Fruit fly (Drosophila melanogaster) whole organism, embryonic: Measurements from ENCODE around the gene Ssk.

Experiments
- CG12155 ChIP-seq: fragments of 200-800 bp; sonication (Bioruptor generic); optimal IDR thresholded peaks from 3 replicates; lab custom pipeline; 2016; ENCODE audit warnings: missing biosample characterization, missing genetic modification characterization
- CG12236 ChIP-seq: fragments of 200-800 bp; sonication (Bioruptor generic); optimal IDR thresholded peaks from 2 replicates; lab custom pipeline; 2016; ENCODE audit warnings: missing biosample characterization, missing genetic modification characterization
- CG1233 ChIP-seq: fragments of 200-800 bp; sonication (Bioruptor generic); optimal IDR thresholded peaks from 4 replicates; lab custom pipeline; 2018; ENCODE audit warnings: missing biosample characterization, mild to moderate bottlenecking, missing genetic modification characterization
- CG15269 ChIP-seq: fragments of 200-800 bp; sonication (Bioruptor generic); optimal IDR thresholded peaks from 2 replicates; lab custom pipeline; 2018; ENCODE audit warnings: missing biosample characterization, mild to moderate bottlenecking, missing genetic modification characterization, moderate library complexity
- CG1602 ChIP-seq: fragments of 200-800 bp; sonication (Bioruptor generic); optimal IDR thresholded peaks from 3 replicates; lab custom pipeline; 2016; ENCODE audit warnings: missing biosample characterization, missing genetic modification characterization
- CG1647 ChIP-seq: fragments of 200-800 bp; sonication (Bioruptor generic); optimal IDR thresholded peaks from 3 replicates; lab custom pipeline; 2016; ENCODE audit warnings: missing biosample characterization, missing genetic modification characterization
- CG17328 ChIP-seq: fragments of 200-800 bp; sonication (Bioruptor generic); IDR thresholded peaks from 2 replicates; pipeline ENCODE4 v1.3.6; 2022; ENCODE audit warnings: missing biosample characterization, missing genetic modification characterization
- CG17912 ChIP-seq: fragments of 200-800 bp; sonication (Bioruptor generic); optimal IDR thresholded peaks from 2 replicates; lab custom pipeline; 2018; ENCODE audit warnings: missing biosample characterization, mild to moderate bottlenecking, missing genetic modification characterization
- CG18011 ChIP-seq: fragments of 200-800 bp; sonication (Bioruptor generic); optimal IDR thresholded peaks from 2 replicates; lab custom pipeline; 2017; ENCODE audit warnings: missing biosample characterization, missing genetic modification characterization, mild to moderate bottlenecking, moderate library complexity, missing genotype
- CG18619 ChIP-seq: fragments of 200-800 bp; sonication (Bioruptor generic); optimal IDR thresholded peaks from 3 replicates; lab custom pipeline; 2017; ENCODE audit warnings: missing biosample characterization, mild to moderate bottlenecking, missing genetic modification characterization
- CG2129 ChIP-seq: fragments of 200-800 bp; sonication (Bioruptor generic); IDR thresholded peaks from 2 replicates; pipeline ENCODE4 v1.3.6; 2022; ENCODE audit warnings: missing biosample characterization, missing genetic modification characterization; ENCODE audit not compliant: partially characterized antibody
- CG3163 ChIP-seq: fragments of 200-800 bp; sonication (Bioruptor generic); optimal IDR thresholded peaks from 3 replicates; lab custom pipeline; 2016; ENCODE audit warnings: missing biosample characterization, missing genetic modification characterization
- CG33213 ChIP-seq: fragments of 200-800 bp; sonication (Bioruptor generic); optimal IDR thresholded peaks from 3 replicates; lab custom pipeline; 2016; ENCODE audit warnings: missing biosample characterization, missing genetic modification characterization
- CG4328 ChIP-seq: fragments of 200-800 bp; sonication (Bioruptor generic); optimal IDR thresholded peaks from 3 replicates; lab custom pipeline; 2017; ENCODE audit warnings: missing biosample characterization, missing genetic modification reagents, missing genetic modification characterization
- CG43689 ChIP-seq: fragments of 200-800 bp; sonication (Bioruptor generic); IDR thresholded peaks from 2 replicates; pipeline ENCODE4 v1.3.6; 2022; ENCODE audit warnings: missing biosample characterization, missing genetic modification characterization
- CG4730 ChIP-seq: fragments of 200-800 bp; sonication (Bioruptor generic); IDR thresholded peaks from 2 replicates; pipeline ENCODE4 v1.3.6; 2022; ENCODE audit warnings: missing biosample characterization, missing genetic modification characterization
- CG4854 ChIP-seq: fragments of 200-800 bp; sonication (Bioruptor generic); optimal IDR thresholded peaks from 2 replicates; lab custom pipeline; 2016; ENCODE audit warnings: missing biosample characterization, missing genetic modification characterization, inconsistent platforms
- CG5180 ChIP-seq: fragments of 200-800 bp; sonication (Bioruptor generic); optimal IDR thresholded peaks from 3 replicates; lab custom pipeline; 2017; ENCODE audit warnings: missing biosample characterization, missing genetic modification characterization, mild to moderate bottlenecking, moderate library complexity, missing genetic modification reagents
- CG6272 ChIP-seq: fragments of 200-800 bp; sonication (Bioruptor generic); IDR thresholded peaks from 2 replicates; pipeline ENCODE4 v1.3.6; 2022; ENCODE audit warnings: missing biosample characterization, missing genetic modification characterization
- CG6813 ChIP-seq: fragments of 200-800 bp; sonication (Bioruptor generic); optimal IDR thresholded peaks from 2 replicates; lab custom pipeline; 2017; ENCODE audit warnings: missing biosample characterization, missing genetic modification characterization, mild to moderate bottlenecking, moderate library complexity, missing genetic modification reagents
- CG8944 ChIP-seq: fragments of 200-800 bp; sonication (Bioruptor generic); optimal IDR thresholded peaks from 3 replicates; lab custom pipeline; 2016; ENCODE audit warnings: missing biosample characterization, missing genetic modification characterization
- Camta ChIP-seq: fragments of 200-800 bp; sonication (Bioruptor generic); optimal IDR thresholded peaks from 2 replicates; lab custom pipeline; 2016; ENCODE audit warnings: missing biosample characterization, missing genetic modification characterization
- Dfd ChIP-seq, 2 experiments: fragments of >200 bp; optimal IDR thresholded peaks; 2 replicates each; lab custom pipeline; 2017; ENCODE audit warnings: missing biosample characterization in 2 of 2, missing genetic modification characterization in 2 of 2
- Elba2 ChIP-seq: fragments of 200-800 bp; sonication (Bioruptor generic); optimal IDR thresholded peaks from 3 replicates; lab custom pipeline; 2016; ENCODE audit warnings: missing biosample characterization, missing genetic modification characterization
- HmgZ ChIP-seq: fragments of 200-800 bp; sonication (Bioruptor generic); optimal IDR thresholded peaks from 2 replicates; lab custom pipeline; 2018; ENCODE audit warnings: missing biosample characterization, mild to moderate bottlenecking, missing genetic modification characterization
- Med ChIP-seq: fragments of 200-800 bp; sonication (Bioruptor generic); peaks from one replicate; lab custom pipeline; 2016; ENCODE audit warnings: missing biosample characterization, missing genetic modification characterization, mild to moderate bottlenecking, inconsistent platforms, moderate library complexity
- NC2β ChIP-seq: fragments of 200-800 bp; sonication (Bioruptor generic); optimal IDR thresholded peaks from 2 replicates; lab custom pipeline; 2016; ENCODE audit warnings: missing biosample characterization, missing genetic modification characterization
- Scr ChIP-seq: fragments of 200-800 bp; sonication (Bioruptor generic); IDR thresholded peaks from 2 replicates; pipeline ENCODE4 v1.3.6; 2022; ENCODE audit warnings: missing biosample characterization, missing genetic modification characterization; ENCODE audit not compliant: partially characterized antibody
- Spps ChIP-seq: fragments of 200-800 bp; sonication (Bioruptor generic); optimal IDR thresholded peaks from 2 replicates; lab custom pipeline; 2018; ENCODE audit warnings: missing biosample characterization, mild to moderate bottlenecking, missing genetic modification characterization
- Vsx1 ChIP-seq: fragments of 200-800 bp; sonication (Bioruptor generic); optimal IDR thresholded peaks from 2 replicates; lab custom pipeline; 2017; ENCODE audit warnings: missing biosample characterization, mild to moderate bottlenecking, missing genetic modification characterization, missing genetic modification reagents
- ac ChIP-seq: fragments of 200-800 bp; sonication (Bioruptor generic); optimal IDR thresholded peaks from 3 replicates; lab custom pipeline; 2017; ENCODE audit warnings: missing biosample characterization, mild to moderate bottlenecking, missing genetic modification characterization
- ara ChIP-seq: fragments of 200-800 bp; sonication (Bioruptor generic); IDR thresholded peaks from 2 replicates; pipeline ENCODE4 v1.3.6; 2022; ENCODE audit warnings: missing biosample characterization, missing genetic modification characterization
- bab2 ChIP-seq: fragments of 200-800 bp; sonication (Bioruptor generic); optimal IDR thresholded peaks from 2 replicates; lab custom pipeline; 2016; ENCODE audit warnings: missing biosample characterization, missing genetic modification characterization
- bbx ChIP-seq: fragments of 200-800 bp; sonication (Bioruptor generic); IDR thresholded peaks from 2 replicates; pipeline ENCODE4 v1.3.6; 2022; ENCODE audit warnings: missing biosample characterization, missing genetic modification characterization; ENCODE audit not compliant: partially characterized antibody
- ci ChIP-seq: fragments of 200-800 bp; sonication (Bioruptor generic); IDR thresholded peaks from 3 replicates; pipeline ENCODE4 v1.3.6; 2022; ENCODE audit warnings: missing biosample characterization, missing genetic modification characterization
- crol ChIP-seq: fragments of 200-800 bp; sonication (Bioruptor generic); IDR thresholded peaks from 2 replicates; pipeline ENCODE4 v1.3.6; 2022; ENCODE audit warnings: missing biosample characterization, missing genetic modification characterization
- disco-r ChIP-seq: fragments of 200-800 bp; sonication (Bioruptor generic); optimal IDR thresholded peaks from 2 replicates; lab custom pipeline; 2016; ENCODE audit warnings: missing biosample characterization, missing genetic modification characterization
- dm ChIP-seq: fragments of 200-800 bp; sonication (Bioruptor generic); optimal IDR thresholded peaks from 3 replicates; lab custom pipeline; 2016; ENCODE audit warnings: missing biosample characterization, missing genetic modification characterization
- dpn ChIP-seq, 2 experiments: fragments of 200-800 bp; sonication (Bioruptor generic); optimal IDR thresholded peaks; 3 replicates each; lab custom pipeline; 2016; ENCODE audit warnings: missing biosample characterization in 2 of 2, missing genetic modification characterization in 2 of 2
- eve ChIP-seq, 2 experiments: fragments of >200 bp; optimal IDR thresholded peaks; 2 replicates each; lab custom pipeline; 2017; ENCODE audit warnings: missing biosample characterization in 2 of 2, missing genetic modification characterization in 2 of 2
- hkb ChIP-seq, 2 experiments: fragments of 200-800 bp in 1 of 2; fragments of >200 bp in 1 of 2; sonication (Bioruptor generic) in 1 of 2; IDR thresholded peaks in 1 of 2; optimal IDR thresholded peaks in 1 of 2; 2 replicates each; pipeline versions ENCODE4 v1.3.6 to Lab custom; 2017 to 2022; ENCODE audit warnings: missing biosample characterization in 1 of 2, missing genetic modification characterization in 1 of 2
- inv ChIP-seq: fragments of 200-800 bp; sonication (Bioruptor generic); IDR thresholded peaks from 2 replicates; pipeline ENCODE4 v1.3.6; 2022; ENCODE audit warnings: missing biosample characterization, missing genetic modification characterization; ENCODE audit not compliant: partially characterized antibody
- kay ChIP-seq: fragments of 200-800 bp; sonication (Bioruptor generic); optimal IDR thresholded peaks from 2 replicates; lab custom pipeline; 2016; ENCODE audit warnings: missing biosample characterization, missing genetic modification characterization
- maf-S ChIP-seq: fragments of 200-800 bp; sonication (Bioruptor generic); optimal IDR thresholded peaks from 2 replicates; lab custom pipeline; 2016; ENCODE audit warnings: missing biosample characterization, missing genetic modification characterization
- salm ChIP-seq: fragments of 200-800 bp; sonication (Bioruptor generic); optimal IDR thresholded peaks from 2 replicates; lab custom pipeline; 2018; ENCODE audit warnings: missing biosample characterization, mild to moderate bottlenecking, missing genetic modification characterization
- scrt ChIP-seq: fragments of 200-800 bp; sonication (Bioruptor generic); optimal IDR thresholded peaks from 2 replicates; lab custom pipeline; 2018; ENCODE audit warnings: missing biosample characterization, mild to moderate bottlenecking, missing genetic modification characterization, moderate library complexity
- slou ChIP-seq: fragments of 200-800 bp; sonication (Bioruptor generic); optimal IDR thresholded peaks from 3 replicates; lab custom pipeline; 2016; ENCODE audit warnings: missing biosample characterization, missing genetic modification characterization
- tna ChIP-seq: fragments of 200-800 bp; sonication (Bioruptor generic); IDR thresholded peaks from 2 replicates; pipeline ENCODE4 v1.3.6; 2022; ENCODE audit warnings: missing biosample characterization, missing genetic modification characterization; ENCODE audit not compliant: partially characterized antibody
- trh ChIP-seq: fragments of 200-800 bp; sonication (Bioruptor generic); optimal IDR thresholded peaks from 2 replicates; lab custom pipeline; 2016; ENCODE audit warnings: missing biosample characterization, missing genetic modification characterization
- z ChIP-seq: fragments of 200-800 bp; sonication (Bioruptor generic); IDR thresholded peaks from 3 replicates; pipeline ENCODE4 v1.3.6; 2022; ENCODE audit warnings: missing biosample characterization, missing genetic modification characterization
- zf30C ChIP-seq: fragments of 200-800 bp; sonication (Bioruptor generic); optimal IDR thresholded peaks from 3 replicates; lab custom pipeline; 2018; ENCODE audit warnings: missing biosample characterization, mild to moderate bottlenecking, missing genetic modification characterization

The Ssk gene

DNA sequence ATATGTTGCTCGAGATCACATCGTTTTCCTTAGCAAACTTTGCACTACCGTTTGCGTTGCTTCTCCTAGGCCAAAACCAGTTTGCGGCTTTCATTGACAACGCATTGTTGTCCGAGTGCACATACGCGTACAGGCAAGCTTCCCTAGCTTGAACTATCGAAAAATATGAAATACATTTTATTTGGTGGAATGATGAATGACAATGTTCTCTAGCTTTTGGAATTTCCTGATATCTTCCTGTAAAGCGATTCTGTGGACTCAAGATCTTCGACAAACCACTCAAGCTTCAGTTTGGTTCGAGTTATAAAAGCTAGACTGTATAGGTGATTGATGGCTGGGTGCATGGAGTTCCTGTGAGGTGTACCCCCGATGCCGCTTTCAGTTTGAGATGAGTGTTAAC lies 7.6 kb downstream of the Ssk start (continued):
- TF ChIP-seq Spps (peak; percentile 40), Camta (peak; percentile 37), CG43689 (GFP tag; lab: Robert Waterston, UW) (no peak), bbx (no peak), ci (peak; percentile 89), CG2129 (GFP tag; lab: Robert Waterston, UW) (no peak), NC2β (GFP tag; lab: Kevin White, UChicago) (peak; percentile 2), CG17328 (GFP tag; lab: Robert Waterston, UW) (peak; percentile 48), Elba2 (GFP tag; lab: Kevin White, UChicago) (no peak), CG5180 (GFP tag; lab: Kevin White, UChicago) (peak; percentile 53), CG33213 (peak; percentile 39), Vsx1 (GFP tag; lab: Kevin White, UChicago) (no peak), CG17912 (GFP tag; lab: Kevin White, UChicago) (no peak), CG4730 (GFP tag; lab: Robert Waterston, UW) (peak; percentile 55; the same call in 1 of the 2 replicates), bab2 (GFP tag; lab: Kevin White, UChicago) (peak; percentile 41), slou (no peak), CG4328 (GFP tag; lab: Kevin White, UChicago) (no peak), CG4854 (peak; percentile 1), dm (GFP tag; lab: Kevin White, UChicago) (no peak), CG3163 (GFP tag; lab: Kevin White, UChicago) (peak; percentile 23), CG6813 (GFP tag; lab: Kevin White, UChicago) (peak; percentile 53), scrt (no peak), dpn (GFP tag; optimal IDR thresholded peaks at IDR 0.05; lab: Kevin White, UChicago) (peak; percentile 59 to 60), tna (GFP tag; lab: Robert Waterston, UW) (no peak), crol (no peak), CG12155 (GFP tag; lab: Kevin White, UChicago) (no peak), ara (peak; percentile 74), Med (GFP tag; lab: Kevin White, UChicago) (peak; percentile 87), CG1233 (GFP tag; lab: Kevin White, UChicago) (peak; percentile 52), CG1647 (GFP tag; lab: Kevin White, UChicago) (peak; percentile 37), CG1602 (GFP tag; lab: Kevin White, UChicago) (peak; percentile 62), z (GFP tag; lab: Robert Waterston, UW) (peak; percentile 82), CG15269 (tag; lab: Kevin White, UChicago) (peak; percentile 54), hkb (optimal IDR thresholded peaks at IDR 0.05; lab: Kevin White, UChicago) (no peak), hkb (GFP tag; IDR thresholded peaks at IDR 0.05; lab: Robert Waterston, UW) (peak; percentile 72; the same call in 1 of the 2 replicates), zf30C (no peak), CG12236 (GFP tag; lab: Kevin White, UChicago) (peak; percentile 25), HmgZ (tag; lab: Kevin White, UChicago) (no peak), CG18619 (GFP tag; lab: Kevin White, UChicago) (peak; percentile 38), maf-S (GFP tag; lab: Kevin White, UChicago) (peak; percentile 21), Dfd (GFP tag; optimal IDR thresholded peaks at IDR 0.05; lab: Kevin White, UChicago) (no peak), Scr (GFP tag; lab: Robert Waterston, UW) (no peak), trh (GFP tag; lab: Kevin White, UChicago) (no peak), CG6272 (GFP tag; lab: Robert Waterston, UW) (peak; percentile 59; the same call in 1 of the 2 replicates), eve (GFP tag; optimal IDR thresholded peaks at IDR 0.05; lab: Kevin White, UChicago) (peak in 1 of 2 experiments; percentile 69), inv (GFP tag; lab: Robert Waterston, UW) (no peak), CG8944 (GFP tag; lab: Kevin White, UChicago) (peak; percentile 63), ac (GFP tag; lab: Kevin White, UChicago) (no peak), kay (GFP tag; lab: Kevin White, UChicago) (peak; percentile 6), salm (tag; lab: Kevin White, UChicago) (peak; percentile 56), CG18011 (no peak), disco-r (GFP tag; lab: Kevin White, UChicago) (no peak)
